Fruit fly (Drosophila melanogaster) whole organism, adult: ENCODE measurements around the gene CG43175.

ENCODE experiments used
- CG11617 ChIP-seq: fragments of 200-800 bp; sonication (Bioruptor generic); optimal IDR thresholded peaks from 2 replicates; lab custom pipeline; 2017; ENCODE audit warnings: mild to moderate bottlenecking, missing biosample characterization, missing genetic modification reagents, missing genetic modification characterization
- CG12768 ChIP-seq: fragments of 200-800 bp; sonication (Bioruptor generic); optimal IDR thresholded peaks from 2 replicates; lab custom pipeline; 2017; ENCODE audit warnings: missing biosample characterization, missing genetic modification characterization, mild to moderate bottlenecking, moderate library complexity, missing genetic modification reagents
- CG14711 ChIP-seq: fragments of 200-800 bp; sonication (Bioruptor generic); optimal IDR thresholded peaks from 2 replicates; lab custom pipeline; 2018; ENCODE audit warnings: missing biosample characterization, mild to moderate bottlenecking, missing genetic modification characterization, moderate library complexity
- CG1620 ChIP-seq: fragments of 200-800 bp; sonication (Bioruptor generic); optimal IDR thresholded peaks from 2 replicates; lab custom pipeline; 2016; ENCODE audit warnings: missing biosample characterization, missing genetic modification characterization
- CG33017 ChIP-seq: fragments of 200-800 bp; sonication (Bioruptor generic); optimal IDR thresholded peaks from 2 replicates; lab custom pipeline; 2018; ENCODE audit warnings: missing biosample characterization, mild to moderate bottlenecking, missing genetic modification characterization, moderate library complexity
- CG5204 ChIP-seq: fragments of 200-800 bp; sonication (Bioruptor generic); optimal IDR thresholded peaks from 2 replicates; lab custom pipeline; 2016; ENCODE audit warnings: missing biosample characterization, missing genetic modification characterization
- CG7045 ChIP-seq: fragments of 200-800 bp; sonication (Bioruptor generic); optimal IDR thresholded peaks from 2 replicates; lab custom pipeline; 2017; ENCODE audit warnings: missing biosample characterization, mild to moderate bottlenecking, missing genetic modification characterization
- CG7101 ChIP-seq: fragments of 200-800 bp; sonication (Bioruptor generic); optimal IDR thresholded peaks from 2 replicates; lab custom pipeline; 2018; ENCODE audit warnings: missing biosample characterization, mild to moderate bottlenecking, missing genetic modification characterization, moderate library complexity
- Clk ChIP-seq: fragments of 200-800 bp; sonication (Bioruptor generic); optimal IDR thresholded peaks from 2 replicates; lab custom pipeline; 2017; ENCODE audit warnings: missing biosample characterization, missing genetic modification characterization
- Crg-1 ChIP-seq: fragments of 200-800 bp; sonication (Bioruptor generic); optimal IDR thresholded peaks from 2 replicates; lab custom pipeline; 2016; ENCODE audit warnings: missing biosample characterization, missing genetic modification characterization
- Hr96 ChIP-seq: fragments of 200-800 bp; sonication (Bioruptor generic); optimal IDR thresholded peaks from 2 replicates; lab custom pipeline; 2016; ENCODE audit warnings: missing biosample characterization, missing genetic modification characterization
- Mnt ChIP-seq: fragments of 200-800 bp; sonication (Bioruptor generic); optimal IDR thresholded peaks from 2 replicates; lab custom pipeline; 2016; ENCODE audit warnings: missing biosample characterization, mild to moderate bottlenecking, missing genetic modification characterization
- bab1 ChIP-seq: fragments of 200-800 bp; sonication (Bioruptor generic); optimal IDR thresholded peaks from 3 replicates; lab custom pipeline; 2019; ENCODE audit warnings: missing biosample characterization, mild to moderate bottlenecking, missing genetic modification characterization, moderate library complexity
- cic ChIP-seq: fragments of 200-800 bp; sonication (Bioruptor generic); optimal IDR thresholded peaks from 2 replicates; lab custom pipeline; 2017; ENCODE audit warnings: missing biosample characterization, mild to moderate bottlenecking, missing genetic modification characterization, moderate library complexity
- cnc ChIP-seq, 2 experiments: fragments of >200 bp; optimal IDR thresholded peaks; 2 replicates each; lab custom pipeline; 2017
- kay ChIP-seq: fragments of 200-800 bp; sonication (Bioruptor generic); peaks from one replicate; lab custom pipeline; 2016; ENCODE audit warnings: missing biosample characterization, missing genetic modification characterization, borderline replicate concordance
- ovo ChIP-seq: fragments of 200-800 bp; sonication (Bioruptor generic); optimal IDR thresholded peaks from 2 replicates; lab custom pipeline; 2016; ENCODE audit warnings: missing biosample characterization, missing genetic modification characterization
- pad ChIP-seq: fragments of 200-800 bp; sonication (Bioruptor generic); optimal IDR thresholded peaks from 3 replicates; lab custom pipeline; 2017; ENCODE audit warnings: missing biosample characterization, missing genetic modification characterization, mild to moderate bottlenecking, moderate library complexity, missing genetic modification reagents
- tj ChIP-seq: fragments of 200-800 bp; sonication (Bioruptor generic); optimal IDR thresholded peaks from 3 replicates; lab custom pipeline; 2017; ENCODE audit warnings: missing biosample characterization, mild to moderate bottlenecking, missing genetic modification characterization, moderate library complexity
- toe ChIP-seq: fragments of 200-800 bp; sonication (Bioruptor generic); optimal IDR thresholded peaks from 2 replicates; lab custom pipeline; 2016; ENCODE audit warnings: missing biosample characterization, missing genetic modification characterization

Gene CG43175

DNA sequence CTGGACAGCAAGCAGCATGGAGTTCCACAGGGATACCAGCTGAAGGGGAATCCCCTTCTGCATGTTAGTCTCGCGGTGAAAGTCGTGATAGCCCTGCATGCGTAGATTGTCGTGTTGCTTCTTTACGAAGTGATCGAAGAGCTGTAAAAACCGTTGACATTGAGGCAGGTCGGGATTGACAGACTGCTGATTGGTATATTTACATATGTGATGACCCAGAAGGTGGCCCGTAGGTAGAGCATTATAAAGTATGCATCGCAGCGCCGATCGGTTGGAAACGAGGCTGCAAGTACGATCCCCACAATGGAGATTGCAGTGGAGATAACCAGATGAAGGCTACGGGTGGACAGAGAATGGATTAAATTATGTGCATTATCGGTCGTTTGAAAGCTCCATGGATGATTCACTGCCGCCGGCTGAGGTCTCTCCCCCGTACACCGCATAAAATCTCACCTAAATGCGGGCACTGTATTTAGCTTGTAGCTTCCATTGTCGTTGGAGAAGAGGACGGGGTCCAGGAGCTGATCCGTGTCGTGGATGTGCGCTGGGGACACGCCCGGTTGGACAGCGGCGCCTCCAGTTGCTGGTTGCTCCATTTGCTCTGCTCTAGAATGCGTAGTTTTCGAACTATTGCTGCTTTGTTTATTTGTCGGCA, 39.8 kb downstream of the CG43175 start:
- TF ChIP-seq cic (GFP tag; lab: Kevin White, UChicago) (peak; percentile 37), tj (peak; percentile 67), kay (GFP tag; lab: Kevin White, UChicago) (peak; percentile 99), CG11617 (GFP tag; lab: Kevin White, UChicago) (no peak)

DNA sequence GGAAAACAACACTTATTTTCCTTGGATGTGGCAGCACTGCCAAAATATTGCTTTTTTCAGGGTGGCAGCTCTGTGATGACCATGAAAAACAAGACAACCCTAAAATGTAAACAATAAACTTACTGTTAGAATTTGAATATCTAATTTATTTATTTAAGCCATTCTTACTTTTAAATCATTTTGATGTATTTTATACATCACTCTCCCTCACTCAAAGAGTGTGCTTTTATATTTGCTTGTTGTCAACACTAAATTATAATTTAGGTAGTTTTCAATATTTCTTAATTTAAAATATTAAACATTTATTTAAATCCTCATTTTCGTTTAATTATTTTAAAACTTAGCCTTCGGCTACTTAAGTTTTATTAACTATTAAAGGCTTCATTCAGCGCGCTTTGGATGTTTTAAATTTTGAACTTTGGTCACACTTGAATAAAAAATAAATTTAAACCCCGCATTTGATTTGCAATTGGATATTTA, 40.4 kb downstream of the CG43175 start, which contains the start of the genes CG7523 and Mps1:
Gene CG7523 (minus strand): TSS at position 39 of the 480 bp plus-strand sequence.
Gene Mps1 (plus strand): TSS at position 415 of the 480 bp plus-strand sequence.
- no peak for TF ChIP-seq cnc (optimal IDR thresholded peaks at IDR 0.05; lab: Kevin White, UChicago)
- no peak for TF ChIP-seq CG7101 (tag; lab: Kevin White, UChicago)
- peak; percentile 37 for TF ChIP-seq CG11617 (GFP tag; lab: Kevin White, UChicago)
- TF ChIP-seq Crg-1 = peak; percentile 47
- TF ChIP-seq ovo (GFP tag; lab: Kevin White, UChicago) = peak; percentile 1
- no peak for TF ChIP-seq CG7045 (GFP tag; lab: Kevin White, UChicago)
- no peak for TF ChIP-seq cic (GFP tag; lab: Kevin White, UChicago)
- TF ChIP-seq CG14711 (tag; lab: Kevin White, UChicago) = peak; percentile 100
- peak; percentile 35 for TF ChIP-seq Mnt (GFP tag; lab: Kevin White, UChicago)
- TF ChIP-seq toe (GFP tag; lab: Kevin White, UChicago) = no peak
- TF ChIP-seq Hr96 = no peak
- TF ChIP-seq CG5204 (GFP tag; lab: Kevin White, UChicago) = no peak
- TF ChIP-seq CG1620 (GFP tag; lab: Kevin White, UChicago) = no peak
- TF ChIP-seq tj = no peak
- peak; percentile 93 for TF ChIP-seq kay (GFP tag; lab: Kevin White, UChicago)
- no peak for TF ChIP-seq pad
- TF ChIP-seq bab1 (GFP tag; lab: Kevin White, UChicago) = no peak
- TF ChIP-seq Clk (GFP tag; lab: Kevin White, UChicago) = no peak
- no peak for TF ChIP-seq CG12768
- TF ChIP-seq CG33017 (tag; lab: Kevin White, UChicago) = no peak

DNA sequence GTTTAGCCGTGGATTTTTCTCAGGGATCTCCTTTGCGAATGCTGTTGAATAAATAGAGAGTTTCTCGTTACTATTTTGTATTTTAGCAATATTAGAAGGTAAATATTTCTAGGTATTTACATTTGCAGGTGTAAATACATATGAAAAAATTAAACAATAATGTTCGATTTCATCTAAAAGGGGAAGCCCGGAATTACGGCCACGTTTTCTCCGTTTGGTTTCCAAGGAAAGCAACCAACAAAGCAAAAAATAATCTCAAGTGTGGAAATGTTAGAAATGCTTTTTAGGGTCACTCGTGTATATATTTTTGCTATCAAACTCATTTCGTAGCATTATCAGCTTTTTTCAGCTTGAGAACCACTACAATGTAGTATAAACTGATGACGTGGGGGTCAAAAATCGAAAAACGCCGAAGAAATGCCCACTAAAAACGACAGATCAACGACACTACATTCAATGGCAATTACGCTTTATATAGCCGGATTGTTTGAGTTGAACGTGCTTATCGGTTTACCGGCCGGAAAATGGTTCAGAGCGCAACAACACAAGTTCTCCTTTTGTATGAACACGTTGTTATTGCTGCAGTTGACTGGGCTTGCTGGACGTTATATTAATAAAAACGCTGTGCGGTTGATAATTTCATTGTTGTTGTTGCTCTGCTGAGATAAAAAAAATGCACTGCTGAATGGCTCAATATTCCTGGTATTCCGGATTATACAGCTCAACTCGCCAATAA, 47.8 kb downstream of the CG43175 start:
- TF ChIP-seq Hr96 = no peak
- TF ChIP-seq toe (GFP tag; lab: Kevin White, UChicago) = no peak
- peak; percentile 21 for TF ChIP-seq tj
- no peak for TF ChIP-seq CG33017 (tag; lab: Kevin White, UChicago)
- TF ChIP-seq CG7045 (GFP tag; lab: Kevin White, UChicago) = no peak
- TF ChIP-seq CG1620 (GFP tag; lab: Kevin White, UChicago) = no peak
- no peak for TF ChIP-seq CG5204 (GFP tag; lab: Kevin White, UChicago)
- TF ChIP-seq Crg-1 = peak; percentile 4
- TF ChIP-seq Mnt (GFP tag; lab: Kevin White, UChicago) = peak; percentile 43
- TF ChIP-seq bab1 (GFP tag; lab: Kevin White, UChicago) = peak; percentile 31
- TF ChIP-seq CG12768 = peak; percentile 57
- TF ChIP-seq CG11617 (GFP tag; lab: Kevin White, UChicago) = no peak
- no peak for TF ChIP-seq Clk (GFP tag; lab: Kevin White, UChicago)
- TF ChIP-seq cnc (optimal IDR thresholded peaks at IDR 0.05; lab: Kevin White, UChicago) = no peak
- no peak for TF ChIP-seq ovo (GFP tag; lab: Kevin White, UChicago)
- no peak for TF ChIP-seq CG14711 (tag; lab: Kevin White, UChicago)
- TF ChIP-seq cic (GFP tag; lab: Kevin White, UChicago) = peak; percentile 61
- TF ChIP-seq kay (GFP tag; lab: Kevin White, UChicago) = no peak
- TF ChIP-seq CG7101 (tag; lab: Kevin White, UChicago) = no peak

DNA sequence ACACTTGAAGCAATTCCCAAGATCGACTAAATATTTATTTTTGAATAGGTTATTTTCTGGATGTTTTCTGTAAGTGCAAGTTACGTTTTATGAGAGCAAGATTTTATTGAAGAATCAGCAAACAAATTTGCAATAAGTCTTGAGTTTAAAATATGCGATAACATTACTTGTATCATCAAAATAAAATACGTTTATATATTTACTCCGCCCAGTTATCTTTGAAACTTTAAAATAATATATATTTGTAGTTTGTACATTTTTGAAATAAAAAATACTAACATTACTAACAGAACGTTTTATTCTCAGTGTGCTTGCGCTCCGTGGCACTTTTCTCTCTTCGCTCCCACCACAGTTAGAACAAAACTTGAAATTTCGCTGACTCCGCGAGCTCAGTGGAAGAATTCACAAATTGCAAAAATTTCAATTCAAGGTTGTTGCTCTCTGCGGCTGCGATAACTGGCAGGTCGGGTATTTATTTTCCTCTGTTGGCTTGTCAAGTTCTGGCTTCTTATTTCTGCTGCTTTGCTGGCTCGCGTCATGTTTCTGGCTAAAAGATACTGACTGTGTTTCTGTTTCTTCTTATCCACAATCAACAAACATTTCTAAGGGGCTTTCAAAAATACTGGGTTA, 49.0 kb downstream of the CG43175 start:
- no peak for TF ChIP-seq Crg-1
- no peak for TF ChIP-seq Hr96
- peak; percentile 73 for TF ChIP-seq CG11617 (GFP tag; lab: Kevin White, UChicago)
- TF ChIP-seq CG5204 (GFP tag; lab: Kevin White, UChicago) = no peak
- peak; percentile 51 for TF ChIP-seq pad
- peak; percentile 46 for TF ChIP-seq CG7045 (GFP tag; lab: Kevin White, UChicago)
- TF ChIP-seq CG14711 (tag; lab: Kevin White, UChicago) = peak; percentile 69
- no peak for TF ChIP-seq Clk (GFP tag; lab: Kevin White, UChicago)
- peak; percentile 83 for TF ChIP-seq bab1 (GFP tag; lab: Kevin White, UChicago)
- peak; percentile 49 for TF ChIP-seq CG12768
- no peak for TF ChIP-seq Mnt (GFP tag; lab: Kevin White, UChicago)
- TF ChIP-seq kay (GFP tag; lab: Kevin White, UChicago) = peak; percentile 69
- TF ChIP-seq ovo (GFP tag; lab: Kevin White, UChicago) = peak; percentile 8
- TF ChIP-seq cnc (optimal IDR thresholded peaks at IDR 0.05; lab: Kevin White, UChicago) = no peak
- no peak for TF ChIP-seq toe (GFP tag; lab: Kevin White, UChicago)
- TF ChIP-seq CG1620 (GFP tag; lab: Kevin White, UChicago) = peak; percentile 9
- TF ChIP-seq CG7101 (tag; lab: Kevin White, UChicago) = peak; percentile 68
- TF ChIP-seq CG33017 (tag; lab: Kevin White, UChicago) = peak; percentile 69
- TF ChIP-seq cic (GFP tag; lab: Kevin White, UChicago) = peak; percentile 17
- peak; percentile 99 for TF ChIP-seq tj

DNA sequence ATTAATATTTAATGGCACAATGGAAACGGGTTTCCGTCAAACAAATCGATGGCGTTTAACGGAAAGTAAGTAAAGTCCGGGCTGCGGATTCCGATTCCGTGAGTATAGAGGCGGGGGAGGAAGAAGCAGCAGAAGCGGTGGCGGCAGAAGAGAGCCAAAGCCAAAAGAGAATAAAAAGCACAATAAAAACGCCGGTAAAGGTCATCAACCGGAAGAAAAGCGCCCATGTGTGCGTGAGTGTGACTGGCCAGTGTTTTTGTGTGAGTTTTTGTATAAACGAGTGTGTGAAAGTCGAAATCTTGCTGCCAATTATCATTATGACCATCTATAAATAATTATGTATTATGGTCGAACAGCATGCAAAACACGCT, 49.7 kb downstream of the CG43175 start:
- TF ChIP-seq CG14711 (tag; lab: Kevin White, UChicago) = no peak
- TF ChIP-seq CG11617 (GFP tag; lab: Kevin White, UChicago) = no peak
- TF ChIP-seq Clk (GFP tag; lab: Kevin White, UChicago) = no peak
- TF ChIP-seq pad = no peak
- TF ChIP-seq Mnt (GFP tag; lab: Kevin White, UChicago) = no peak
- TF ChIP-seq CG7045 (GFP tag; lab: Kevin White, UChicago) = no peak
- TF ChIP-seq ovo (GFP tag; lab: Kevin White, UChicago) = no peak
- no peak for TF ChIP-seq Hr96
- no peak for TF ChIP-seq kay (GFP tag; lab: Kevin White, UChicago)
- no peak for TF ChIP-seq cic (GFP tag; lab: Kevin White, UChicago)
